Worm (Caenorhabditis elegans): ENCODE data around the gene fbxb-25.

- TF ChIP-seq unc-62 (GFP tag; optimal IDR thresholded peaks at IDR 0.05) = no peak
- no peak for TF ChIP-seq ceh-27 (GFP tag; optimal IDR thresholded peaks at IDR 0.05)
- no peak for TF ChIP-seq hsf-1 (GFP tag; IDR thresholded peaks at IDR 0.05)
Measured at ce11 chrII:1666025-1666424, 17.8 kb upstream of the fbxb-25 start, which contains the start of gene srlf-29.
